Worm (Caenorhabditis elegans) whole organism, mixed stage, embryonic: ENCODE measurements around the gene hum-4.

Experiments used
- elt-1 ChIP-seq: sonication (generic microtip); optimal IDR thresholded peaks from 2 replicates; lab custom pipeline; 2017; ENCODE audit warnings: missing genetic modification characterization, mild to moderate bottlenecking, missing compliant biosample characterization, antibody characterized with exemption, moderate library complexity, borderline replicate concordance; ENCODE audit not compliant: insufficient read depth
- elt-3 ChIP-seq: fragments of 150-350 bp; optimal IDR thresholded peaks from 2 replicates; lab custom pipeline; 2014; ENCODE audit warnings: missing biosample characterization, missing genetic modification characterization
- lsy-2 ChIP-seq: fragments of 150-350 bp; optimal IDR thresholded peaks from 2 replicates; lab custom pipeline; 2014; ENCODE audit warnings: missing biosample characterization, missing genetic modification characterization
- mab-5 ChIP-seq: fragments of 150-350 bp; optimal IDR thresholded peaks from 2 replicates; lab custom pipeline; 2014; ENCODE audit warnings: missing biosample characterization, missing genetic modification characterization
- nhr-237 ChIP-seq: fragments of 150-350 bp; optimal IDR thresholded peaks from 2 replicates; lab custom pipeline; 2014; ENCODE audit warnings: missing biosample characterization, missing genetic modification characterization
- nhr-28 ChIP-seq: fragments of 150-350 bp; optimal IDR thresholded peaks from 2 replicates; lab custom pipeline; 2014; ENCODE audit warnings: missing biosample characterization, missing genetic modification characterization
- pha-4 ChIP-seq: fragments of 150-350 bp; optimal IDR thresholded peaks from 2 replicates; lab custom pipeline; 2018; ENCODE audit warnings: missing biosample characterization, missing genetic modification reagents, missing genetic modification characterization
- snpc-4 ChIP-seq: fragments of 150-350 bp; optimal IDR thresholded peaks from 2 replicates; lab custom pipeline; 2014; ENCODE audit warnings: missing biosample characterization, missing genetic modification characterization
- ztf-11 ChIP-seq: fragments of 150-350 bp; optimal IDR thresholded peaks from 2 replicates; lab custom pipeline; 2014; ENCODE audit warnings: missing biosample characterization, missing genetic modification characterization

DNA sequence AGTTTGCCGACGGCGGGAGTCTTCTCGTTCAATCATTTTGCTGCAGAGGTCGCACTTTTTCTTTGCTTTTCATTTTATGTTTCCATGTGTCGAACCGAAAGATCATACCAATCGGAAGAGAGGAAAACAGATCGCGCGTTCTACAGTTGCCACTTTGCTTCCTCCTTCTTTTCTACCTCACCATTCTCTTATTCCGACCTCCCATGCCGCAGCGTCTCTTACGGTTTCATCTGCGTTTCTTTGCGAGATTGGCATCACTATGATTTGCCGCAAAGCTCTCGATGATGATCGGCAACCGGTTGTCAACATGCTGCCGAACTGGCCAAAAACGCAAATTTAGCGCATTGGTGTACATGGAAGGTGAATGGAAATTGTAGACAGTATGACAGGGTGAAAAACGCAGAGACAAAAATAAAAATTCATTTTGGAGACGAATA, 40.8 kb upstream of the hum-4 start:
- TF ChIP-seq pha-4 (tag; lab: Kevin White, UChicago) (peak; percentile 53), snpc-4 (no peak), nhr-28 (tag; lab: Kevin White, UChicago) (no peak), lsy-2 (tag; lab: Kevin White, UChicago) (no peak), mab-5 (no peak), ztf-11 (no peak), elt-3 (no peak), elt-1 (tag; lab: Kevin White, UChicago) (no peak), nhr-237 (tag; lab: Kevin White, UChicago) (peak; percentile 67)
